Worm (Caenorhabditis elegans) whole organism, L1 larva: ENCODE data around the gene sox-4.

Experiments used
- ama-1 ChIP-seq: fragments of 150-350 bp; optimal IDR thresholded peaks from 2 replicates; lab custom pipeline; 2014
- elt-2 ChIP-seq: sonication (generic microtip); optimal IDR thresholded peaks from 2 replicates; lab custom pipeline; 2016; ENCODE audit warnings: missing genetic modification characterization, mild to moderate bottlenecking, inconsistent platforms, missing compliant biosample characterization, missing genetic modification reagents
- nhr-12 ChIP-seq: sonication (generic microtip); optimal IDR thresholded peaks from 2 replicates; lab custom pipeline; 2017; ENCODE audit warnings: missing biosample characterization, missing genetic modification characterization

ce11 chrX:3551173-3551572, 42.4 kb upstream of the sox-4 start:
- TF ChIP-seq elt-2 (tag; lab: Kevin White, UChicago) (peak; percentile 63), nhr-12 (tag; lab: Kevin White, UChicago) (no peak), ama-1 (lab: Kevin White, UChicago) (no peak)
